Worm (Caenorhabditis elegans) whole organism, late embryonic: ENCODE data around the gene Y41D4A.3.

Source experiments
- ama-1 ChIP-seq: fragments of 150-350 bp; optimal IDR thresholded peaks from 2 replicates; lab custom pipeline; 2014
- ceh-14 ChIP-seq: sonication (generic microtip); optimal IDR thresholded peaks from 2 replicates; lab custom pipeline; 2016; ENCODE audit warnings: missing genotype, missing genetic modification characterization, missing compliant biosample characterization
- dve-1 ChIP-seq: sonication (generic microtip); optimal IDR thresholded peaks from 2 replicates; lab custom pipeline; 2017; ENCODE audit warnings: antibody characterized with exemption, mild to moderate bottlenecking, missing genetic modification characterization, missing compliant biosample characterization
- nhr-11 ChIP-seq: fragments of 150-350 bp; optimal IDR thresholded peaks from 2 replicates; lab custom pipeline; 2014; ENCODE audit warnings: missing biosample characterization, missing genetic modification characterization
- sdc-2 ChIP-seq: sonication (generic microtip); optimal IDR thresholded peaks from 2 replicates; lab custom pipeline; 2016; ENCODE audit warnings: missing genotype, missing genetic modification characterization, missing compliant biosample characterization
- syd-9 ChIP-seq: sonication (generic microtip); optimal IDR thresholded peaks from 2 replicates; lab custom pipeline; 2016; ENCODE audit warnings: mild to moderate bottlenecking, missing genetic modification characterization, moderate library complexity, missing compliant biosample characterization

DNA sequence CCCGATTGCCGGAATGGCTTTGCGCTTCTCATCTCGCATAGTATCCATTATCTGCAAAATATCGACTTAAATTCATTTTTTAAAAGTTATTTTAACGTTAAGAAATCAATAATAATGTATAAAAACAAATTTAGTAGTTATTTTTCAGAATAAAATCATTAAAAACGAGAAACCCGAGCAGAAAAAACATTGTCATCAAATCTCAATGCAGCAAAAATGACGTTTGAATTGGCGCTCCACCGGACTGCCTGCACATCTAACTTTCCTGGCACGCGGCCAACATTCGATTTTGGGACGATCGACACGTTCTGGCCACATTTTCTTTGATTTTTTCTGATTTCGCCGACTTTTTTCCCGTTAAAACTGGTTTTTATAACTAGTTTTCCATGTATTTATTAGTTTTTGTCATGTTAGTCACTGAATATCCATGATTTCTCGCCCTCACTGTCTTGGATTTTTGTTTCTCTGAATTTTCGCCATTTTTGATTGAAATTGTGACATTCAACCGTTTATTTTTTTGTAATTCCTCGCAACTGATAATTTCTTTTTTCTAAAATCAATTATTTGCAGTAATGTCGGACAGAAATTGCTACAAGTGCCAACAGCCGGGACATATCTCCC is 43.8 kb upstream of the Y41D4A.3 start, which contains the start of the genes pbs-1 and K08D12.3:
- TF ChIP-seq sdc-2 (tag; lab: Kevin White, UChicago) (no peak), dve-1 (tag; lab: Kevin White, UChicago) (no peak), ama-1 (lab: Kevin White, UChicago) (no peak), syd-9 (tag; lab: Kevin White, UChicago) (no peak), ceh-14 (tag; lab: Kevin White, UChicago) (no peak), nhr-11 (tag; lab: Kevin White, UChicago) (no peak)
